Fruit fly (Drosophila melanogaster): ENCODE measurements around the gene spz5.
A peak's percentile ranks its signal among the peaks of the same experiment; 100 is the strongest.

DNA sequence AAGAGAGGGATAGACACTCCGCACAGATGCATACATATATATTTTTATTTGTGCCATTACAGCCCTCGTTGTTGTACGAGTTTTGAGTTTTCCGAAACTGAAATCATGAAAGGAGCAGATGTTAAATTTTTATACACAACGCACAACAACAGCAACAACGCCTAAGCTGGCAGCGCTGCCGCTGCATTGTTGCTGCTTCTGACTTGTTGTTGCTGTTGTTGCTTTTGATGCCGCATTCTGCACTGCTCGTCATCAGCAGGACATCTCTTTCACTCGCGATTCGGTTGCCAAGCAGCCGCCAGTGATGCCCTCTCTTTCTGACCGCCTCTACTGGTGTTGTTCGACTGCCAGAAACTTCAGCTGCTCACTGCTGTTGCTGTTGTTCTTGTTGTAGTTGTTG is 10.4 kb downstream of the spz5 start:
- no peak for TF ChIP-seq CG7368 (GFP tag; optimal IDR thresholded peaks at IDR 0.05)
- no peak for TF ChIP-seq fd59A (GFP tag; optimal IDR thresholded peaks at IDR 0.05)
- TF ChIP-seq CG10669 (GFP tag; optimal IDR thresholded peaks at IDR 0.05), result no peak
- TF ChIP-seq Met (GFP tag; optimal IDR thresholded peaks at IDR 0.05), result no peak
- TF ChIP-seq esn (GFP tag; optimal IDR thresholded peaks at IDR 0.05), result no peak
- TF ChIP-seq dsx (GFP tag; optimal IDR thresholded peaks at IDR 0.05; ENCODE audit: poor library complexity, severe bottlenecking), result peak; percentile 25
- no peak for TF ChIP-seq CG8632 (GFP tag; optimal IDR thresholded peaks at IDR 0.05)
- no peak for TF ChIP-seq Gug (GFP tag; IDR thresholded peaks at IDR 0.05)
- no peak for TF ChIP-seq CG4318 (GFP tag; optimal IDR thresholded peaks at IDR 0.05)
- no peak for TF ChIP-seq Lpt (GFP tag; optimal IDR thresholded peaks at IDR 0.05)
- TF ChIP-seq achi (GFP tag; optimal IDR thresholded peaks at IDR 0.05), result no peak
